In the genomic region with DNA sequence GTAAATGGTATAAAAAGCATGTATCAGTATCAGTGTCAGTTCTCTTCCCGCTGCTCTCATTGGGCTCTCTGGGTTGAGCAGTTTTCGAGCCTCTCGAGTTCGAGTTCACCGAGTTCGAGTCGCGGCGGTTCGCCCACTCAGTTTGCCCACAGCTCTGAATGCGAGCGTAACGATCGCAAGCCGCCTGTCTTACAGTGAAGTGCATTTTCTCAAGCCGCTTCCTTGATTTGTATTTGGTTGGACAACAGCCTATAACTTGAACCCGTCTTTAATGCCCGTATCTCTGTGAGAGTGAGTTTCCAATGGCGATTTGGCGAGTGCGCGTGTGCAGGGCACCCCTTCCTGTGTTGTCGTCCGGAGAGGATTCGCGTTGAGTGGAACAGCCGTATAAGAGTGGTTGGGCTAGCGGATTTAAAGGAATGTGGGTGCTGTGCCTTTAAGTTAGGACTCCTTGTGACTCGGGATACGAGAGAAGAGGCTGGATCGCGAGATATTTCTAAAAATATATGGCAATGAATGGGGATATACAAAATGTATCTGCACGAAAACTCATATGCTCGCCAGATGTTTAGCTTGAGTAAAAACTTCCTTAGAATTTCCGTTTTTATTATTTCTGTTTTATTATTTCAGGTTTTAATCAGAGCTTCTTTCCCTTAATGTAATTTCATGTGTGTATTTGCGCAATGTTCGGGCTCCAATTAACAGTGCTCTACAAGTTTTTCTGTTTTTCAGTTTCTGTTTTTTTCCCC, we compare ENCODE assay signal across 1 fruit fly cellular context.
TF ChIP-seq lines count a peak whose summit lies in the region.

No protein-coding gene starts in this region.

TF ChIP-seq in whole organism, embryonic, 481 proteins besides CTCF, POLR2A, EP300 and RAD21 (continued from another document and continues in another):
- TF ChIP-seq CG15073 (GFP tag; optimal IDR thresholded peaks at IDR 0.05; lab: Kevin White, UChicago): no peak
- TF ChIP-seq CG6272 (GFP tag; IDR thresholded peaks at IDR 0.05; lab: Robert Waterston, UW): no peak
- peak; percentile 3 for TF ChIP-seq CG11504 (tag; optimal IDR thresholded peaks at IDR 0.05; lab: Kevin White, UChicago)
- peak; percentile 64; the same call in 1 of the 2 replicates for TF ChIP-seq ato (GFP tag; IDR thresholded peaks at IDR 0.05; lab: Robert Waterston, UW; ENCODE audit: partially characterized antibody)
- 0 out of 2 replicates have a peak, but pooled peaks have one; percentile 15 for TF ChIP-seq E2f2 (GFP tag; IDR thresholded peaks at IDR 0.05; lab: Robert Waterston, UW)
- peak; percentile 78 for TF ChIP-seq bbx (GFP tag; IDR thresholded peaks at IDR 0.05; lab: Robert Waterston, UW; ENCODE audit: partially characterized antibody)
- no peak for TF ChIP-seq phol (tag; optimal IDR thresholded peaks at IDR 0.05; lab: Kevin White, UChicago)
- no peak for TF ChIP-seq Kr (GFP tag; optimal IDR thresholded peaks at IDR 0.05; lab: Kevin White, UChicago)
- no peak for TF ChIP-seq CG17568 (GFP tag; optimal IDR thresholded peaks at IDR 0.05; lab: Kevin White, UChicago)
- no peak for TF ChIP-seq Hand (GFP tag; optimal IDR thresholded peaks at IDR 0.05; lab: Kevin White, UChicago)
- TF ChIP-seq Bgb (GFP tag; IDR thresholded peaks at IDR 0.05; lab: Robert Waterston, UW; ENCODE audit: partially characterized antibody): peak; percentile 76
- TF ChIP-seq h (optimal IDR thresholded peaks at IDR 0.05; lab: Kevin White, UChicago): no peak
- 0 out of 3 replicates have a peak, but pooled peaks have one; percentile 30 for TF ChIP-seq otp (GFP tag; IDR thresholded peaks at IDR 0.05; lab: Robert Waterston, UW)
- TF ChIP-seq D (optimal IDR thresholded peaks at IDR 0.05; lab: Kevin White, UChicago): peak; percentile 58
- no peak for TF ChIP-seq D (GFP tag; optimal IDR thresholded peaks at IDR 0.05; lab: Kevin White, UChicago)
- TF ChIP-seq Mes4 (GFP tag; optimal IDR thresholded peaks at IDR 0.05; lab: Kevin White, UChicago): no peak
- no peak for TF ChIP-seq CG2712 (tag; optimal IDR thresholded peaks at IDR 0.05; lab: Kevin White, UChicago)
- peak; percentile 72 for TF ChIP-seq Med (GFP tag; lab: Kevin White, UChicago)
- TF ChIP-seq tio (GFP tag; optimal IDR thresholded peaks at IDR 0.05; lab: Kevin White, UChicago): no peak
- TF ChIP-seq CG3065 (GFP tag; optimal IDR thresholded peaks at IDR 0.05; lab: Kevin White, UChicago): no peak
- no peak for TF ChIP-seq CG8290 (GFP tag; optimal IDR thresholded peaks at IDR 0.05; lab: Kevin White, UChicago)
- peak in 1 of 2 experiments; percentile 46 for TF ChIP-seq CG8290 (tag; optimal IDR thresholded peaks at IDR 0.05; lab: Kevin White, UChicago)
- TF ChIP-seq Nf-YB (GFP tag; optimal IDR thresholded peaks at IDR 0.05; lab: Kevin White, UChicago): no peak
- no peak for TF ChIP-seq CG15514 (GFP tag; optimal IDR thresholded peaks at IDR 0.05; lab: Kevin White, UChicago)
- TF ChIP-seq Trl (optimal IDR thresholded peaks at IDR 0.05; lab: Kevin White, UChicago): peak; percentile 88 to 91
- no peak for TF ChIP-seq Trl (GFP tag; optimal IDR thresholded peaks at IDR 0.05; lab: Kevin White, UChicago)
- no peak for TF ChIP-seq NC2β (GFP tag; optimal IDR thresholded peaks at IDR 0.05; lab: Kevin White, UChicago)
- TF ChIP-seq so (GFP tag; IDR thresholded peaks at IDR 0.05; lab: Robert Waterston, UW): peak; percentile 26; the same call in 1 of the 3 replicates
- peak; percentile 77; the same call in 2 of the 3 replicates for TF ChIP-seq ci (GFP tag; IDR thresholded peaks at IDR 0.05; lab: Robert Waterston, UW)
- no peak for TF ChIP-seq MESR4 (GFP tag; optimal IDR thresholded peaks at IDR 0.05; lab: Kevin White, UChicago)
- TF ChIP-seq dysf (GFP tag; IDR thresholded peaks at IDR 0.05; lab: Robert Waterston, UW): no peak
- 0 out of 2 replicates have a peak, but pooled peaks have one; percentile 22 for TF ChIP-seq inv (GFP tag; IDR thresholded peaks at IDR 0.05; lab: Robert Waterston, UW; ENCODE audit: partially characterized antibody)
- TF ChIP-seq CG13287 (GFP tag; IDR thresholded peaks at IDR 0.05; lab: Robert Waterston, UW; ENCODE audit: partially characterized antibody): peak; percentile 51; the same call in 1 of the 2 replicates
- TF ChIP-seq her (GFP tag; optimal IDR thresholded peaks at IDR 0.05; lab: Kevin White, UChicago): peak; percentile 16
- TF ChIP-seq CG6254 (GFP tag; optimal IDR thresholded peaks at IDR 0.05; lab: Kevin White, UChicago): no peak
- peak; percentile 99 for TF ChIP-seq z (GFP tag; IDR thresholded peaks at IDR 0.05; lab: Robert Waterston, UW)
- no peak for TF ChIP-seq Atf3 (GFP tag; optimal IDR thresholded peaks at IDR 0.05; lab: Kevin White, UChicago)
- peak; percentile 57; the same call in 2 of the 3 replicates for TF ChIP-seq zen2 (GFP tag; IDR thresholded peaks at IDR 0.05; lab: Robert Waterston, UW; ENCODE audit: partially characterized antibody)
- TF ChIP-seq CG30431 (GFP tag; optimal IDR thresholded peaks at IDR 0.05; lab: Kevin White, UChicago): no peak
- TF ChIP-seq PHDP (tag; optimal IDR thresholded peaks at IDR 0.05; lab: Kevin White, UChicago): no peak
- TF ChIP-seq Scr (GFP tag; IDR thresholded peaks at IDR 0.05; lab: Robert Waterston, UW; ENCODE audit: partially characterized antibody): peak; percentile 57
- no peak for TF ChIP-seq CG8089 (GFP tag; optimal IDR thresholded peaks at IDR 0.05; lab: Kevin White, UChicago)
- peak; percentile 13 for TF ChIP-seq Nf-YC (tag; optimal IDR thresholded peaks at IDR 0.05; lab: Kevin White, UChicago)
- peak; percentile 72 for TF ChIP-seq ewg (GFP tag; optimal IDR thresholded peaks at IDR 0.05; lab: Kevin White, UChicago)
- peak; percentile 31; the same call in 1 of the 2 replicates for TF ChIP-seq sob (GFP tag; IDR thresholded peaks at IDR 0.05; lab: Robert Waterston, UW)
- no peak for TF ChIP-seq slp2 (GFP tag; optimal IDR thresholded peaks at IDR 0.05; lab: Kevin White, UChicago)
- TF ChIP-seq ttk (GFP tag; IDR thresholded peaks at IDR 0.05; lab: Robert Waterston, UW): no peak
- no peak for TF ChIP-seq CG31224 (GFP tag; IDR thresholded peaks at IDR 0.05; lab: Robert Waterston, UW)
- TF ChIP-seq cg (GFP tag; optimal IDR thresholded peaks at IDR 0.05; lab: Kevin White, UChicago): peak; percentile 25
- TF ChIP-seq Opbp (GFP tag; IDR thresholded peaks at IDR 0.05; lab: Robert Waterston, UW; ENCODE audit: partially characterized antibody): peak; percentile 63; the same call in 1 of the 3 replicates
- TF ChIP-seq CG7786 (GFP tag; optimal IDR thresholded peaks at IDR 0.05; lab: Kevin White, UChicago): no peak
- peak; percentile 88 for TF ChIP-seq CG5180 (GFP tag; optimal IDR thresholded peaks at IDR 0.05; lab: Kevin White, UChicago)
- no peak for TF ChIP-seq Ptx1 (GFP tag; IDR thresholded peaks at IDR 0.05; lab: Robert Waterston, UW)
- no peak for TF ChIP-seq CG2678 (tag; optimal IDR thresholded peaks at IDR 0.05; lab: Kevin White, UChicago)
- peak; percentile 39; the same call in 1 of the 3 replicates for TF ChIP-seq HLH4C (GFP tag; IDR thresholded peaks at IDR 0.05; lab: Robert Waterston, UW; ENCODE audit: partially characterized antibody)
- no peak for TF ChIP-seq CoRest (tag; optimal IDR thresholded peaks at IDR 0.05; lab: Kevin White, UChicago)
- TF ChIP-seq ash1 (GFP tag; optimal IDR thresholded peaks at IDR 0.05; lab: Kevin White, UChicago): no peak
- no peak for TF ChIP-seq sqz (GFP tag; optimal IDR thresholded peaks at IDR 0.05; lab: Kevin White, UChicago)
- peak; percentile 92; the same call in 3 of the 4 replicates for TF ChIP-seq chinmo (GFP tag; IDR thresholded peaks at IDR 0.05; lab: Robert Waterston, UW; ENCODE audit: partially characterized antibody)
- peak; percentile 43 for TF ChIP-seq CG13894 (tag; optimal IDR thresholded peaks at IDR 0.05; lab: Kevin White, UChicago)
- no peak for TF ChIP-seq peb (GFP tag; IDR thresholded peaks at IDR 0.05; lab: Robert Waterston, UW)
- TF ChIP-seq HLHmδ (GFP tag; optimal IDR thresholded peaks at IDR 0.05; lab: Kevin White, UChicago): peak; percentile 75
- TF ChIP-seq Deaf1 (tag; optimal IDR thresholded peaks at IDR 0.05; lab: Kevin White, UChicago): peak; percentile 31
- TF ChIP-seq sna (GFP tag; IDR thresholded peaks at IDR 0.05; lab: Robert Waterston, UW; ENCODE audit: partially characterized antibody): 0 out of 2 replicates have a peak, but pooled peaks have one; percentile 46
- TF ChIP-seq bsh (GFP tag; optimal IDR thresholded peaks at IDR 0.05; lab: Kevin White, UChicago): no peak
- no peak for TF ChIP-seq CG9437 (GFP tag; optimal IDR thresholded peaks at IDR 0.05; lab: Kevin White, UChicago)
- TF ChIP-seq az2 (GFP tag; optimal IDR thresholded peaks at IDR 0.05; lab: Kevin White, UChicago): no peak
- peak; percentile 99 for TF ChIP-seq pros (GFP tag; optimal IDR thresholded peaks at IDR 0.05; lab: Kevin White, UChicago)
- no peak for TF ChIP-seq Dll (GFP tag; IDR thresholded peaks at IDR 0.05; lab: Robert Waterston, UW; ENCODE audit: partially characterized antibody)
- TF ChIP-seq BEAF-32 (GFP tag; optimal IDR thresholded peaks at IDR 0.05; lab: Kevin White, UChicago): no peak
- TF ChIP-seq CG10979 (tag; optimal IDR thresholded peaks at IDR 0.05; lab: Kevin White, UChicago): no peak
- peak; percentile 78 for TF ChIP-seq nerfin-1 (tag; optimal IDR thresholded peaks at IDR 0.05; lab: Kevin White, UChicago)
- no peak for TF ChIP-seq al (GFP tag; IDR thresholded peaks at IDR 0.05; lab: Robert Waterston, UW)
- no peak for TF ChIP-seq zen (tag; optimal IDR thresholded peaks at IDR 0.05; lab: Kevin White, UChicago)
- TF ChIP-seq CG8478 (optimal IDR thresholded peaks at IDR 0.05; lab: Kevin White, UChicago): no peak
- TF ChIP-seq CG14441 (GFP tag; IDR thresholded peaks at IDR 0.05; lab: Robert Waterston, UW): no peak
- TF ChIP-seq nerfin-2 (GFP tag; IDR thresholded peaks at IDR 0.05; lab: Robert Waterston, UW; ENCODE audit: partially characterized antibody): peak; percentile 29; the same call in 1 of the 2 replicates
- TF ChIP-seq HHEX (GFP tag; optimal IDR thresholded peaks at IDR 0.05; lab: Kevin White, UChicago): no peak
- TF ChIP-seq CG15479 (GFP tag; optimal IDR thresholded peaks at IDR 0.05; lab: Kevin White, UChicago): no peak
- no peak for TF ChIP-seq gsb (GFP tag; IDR thresholded peaks at IDR 0.05; lab: Robert Waterston, UW)
- TF ChIP-seq knrl (GFP tag; IDR thresholded peaks at IDR 0.05; lab: Robert Waterston, UW; ENCODE audit: partially characterized antibody): 0 out of 3 replicates have a peak, but pooled peaks have one; percentile 22
- no peak for TF ChIP-seq CG18619 (GFP tag; optimal IDR thresholded peaks at IDR 0.05; lab: Kevin White, UChicago)
- TF ChIP-seq CG3407 (GFP tag; optimal IDR thresholded peaks at IDR 0.05; lab: Kevin White, UChicago): no peak
- peak; percentile 93 for TF ChIP-seq twi (tag; optimal IDR thresholded peaks at IDR 0.05; lab: Kevin White, UChicago)
- TF ChIP-seq ab (GFP tag; optimal IDR thresholded peaks at IDR 0.05; lab: Kevin White, UChicago): no peak
- TF ChIP-seq CG10431 (GFP tag; optimal IDR thresholded peaks at IDR 0.05; lab: Kevin White, UChicago): no peak
- TF ChIP-seq CG4707 (GFP tag; optimal IDR thresholded peaks at IDR 0.05; lab: Kevin White, UChicago): no peak
- peak; percentile 53 for TF ChIP-seq CG34224 (GFP tag; IDR thresholded peaks at IDR 0.05; lab: Robert Waterston, UW; ENCODE audit: partially characterized antibody)
- no peak for TF ChIP-seq dati (GFP tag; IDR thresholded peaks at IDR 0.05; lab: Robert Waterston, UW)
- no peak for TF ChIP-seq CG11560 (tag; IDR thresholded peaks at IDR 0.05; lab: Robert Waterston, UW)
- TF ChIP-seq Dbx (GFP tag; IDR thresholded peaks at IDR 0.05; lab: Robert Waterston, UW): 0 out of 3 replicates have a peak, but pooled peaks have one; percentile 28
- TF ChIP-seq CG2199 (GFP tag; IDR thresholded peaks at IDR 0.05; lab: Robert Waterston, UW): peak; percentile 92; the same call in 2 of the 3 replicates
- no peak; the same call in 1 of the 2 replicates for TF ChIP-seq Xrp1 (GFP tag; IDR thresholded peaks at IDR 0.05; lab: Robert Waterston, UW)
- TF ChIP-seq CG32532 (GFP tag; IDR thresholded peaks at IDR 0.05; lab: Robert Waterston, UW): no peak; the same call in 1 of the 2 replicates
- TF ChIP-seq chm (GFP tag; IDR thresholded peaks at IDR 0.05; lab: Robert Waterston, UW): peak; percentile 80
- TF ChIP-seq CG5953 (GFP tag; IDR thresholded peaks at IDR 0.05; lab: Robert Waterston, UW): peak; percentile 42; the same call in 1 of the 2 replicates
- TF ChIP-seq CG12299 (tag; optimal IDR thresholded peaks at IDR 0.05; lab: Kevin White, UChicago): peak; percentile 8
- TF ChIP-seq Dad (GFP tag; optimal IDR thresholded peaks at IDR 0.05; lab: Kevin White, UChicago): no peak
- peak; percentile 94 for TF ChIP-seq Jarid2 (GFP tag; optimal IDR thresholded peaks at IDR 0.05; lab: Kevin White, UChicago)
- no peak for TF ChIP-seq oc (tag; optimal IDR thresholded peaks at IDR 0.05; lab: Kevin White, UChicago)
- no peak for TF ChIP-seq tup (GFP tag; optimal IDR thresholded peaks at IDR 0.05; lab: Kevin White, UChicago)
- TF ChIP-seq CG17829 (tag; optimal IDR thresholded peaks at IDR 0.05; lab: Kevin White, UChicago): peak; percentile 2
- TF ChIP-seq CG6654 (GFP tag; optimal IDR thresholded peaks at IDR 0.05; lab: Kevin White, UChicago): no peak
- no peak for TF ChIP-seq tin (GFP tag; optimal IDR thresholded peaks at IDR 0.05; lab: Kevin White, UChicago)
- TF ChIP-seq CG7556 (GFP tag; optimal IDR thresholded peaks at IDR 0.05; lab: Kevin White, UChicago): peak; percentile 3
- peak; percentile 43; the same call in 1 of the 3 replicates for TF ChIP-seq CG6791 (GFP tag; IDR thresholded peaks at IDR 0.05; lab: Robert Waterston, UW; ENCODE audit: partially characterized antibody)
- TF ChIP-seq CG12769 (tag; optimal IDR thresholded peaks at IDR 0.05; lab: Kevin White, UChicago): peak; percentile 48
- peak; percentile 30; the same call in 1 of the 2 replicates for TF ChIP-seq Rfx (GFP tag; IDR thresholded peaks at IDR 0.05; lab: Robert Waterston, UW)
- TF ChIP-seq Sin3A (optimal IDR thresholded peaks at IDR 0.05; lab: Kevin White, UChicago): no peak
- 0 out of 2 replicates have a peak, but pooled peaks have one; percentile 17 for TF ChIP-seq hbn (GFP tag; IDR thresholded peaks at IDR 0.05; lab: Robert Waterston, UW; ENCODE audit: partially characterized antibody)
- peak; percentile 77 for TF ChIP-seq gcm (GFP tag; optimal IDR thresholded peaks at IDR 0.05; lab: Kevin White, UChicago)
- no peak for TF ChIP-seq HmgD (GFP tag; optimal IDR thresholded peaks at IDR 0.05; lab: Kevin White, UChicago)
- TF ChIP-seq ara (GFP tag; IDR thresholded peaks at IDR 0.05; lab: Robert Waterston, UW): no peak
- no peak for TF ChIP-seq Bteb2 (GFP tag; optimal IDR thresholded peaks at IDR 0.05; lab: Kevin White, UChicago)
- peak; percentile 2 for TF ChIP-seq CG30403 (GFP tag; optimal IDR thresholded peaks at IDR 0.05; lab: Kevin White, UChicago)
- TF ChIP-seq sr (GFP tag; IDR thresholded peaks at IDR 0.05; lab: Robert Waterston, UW): peak; percentile 88
- no peak for TF ChIP-seq D19A (tag; optimal IDR thresholded peaks at IDR 0.05; lab: Kevin White, UChicago)
- TF ChIP-seq CG2202 (tag; optimal IDR thresholded peaks at IDR 0.05; lab: Kevin White, UChicago): no peak
